Worm (Caenorhabditis elegans): ENCODE results near the gene nhr-211.
A peak's percentile ranks its signal among the peaks of the same experiment; 100 is the strongest.

nhr-211 gene

ce11 chrV:512420-512819, 25.6 kb downstream of the nhr-211 start, which contains the start of gene srh-37:
Gene srh-37 (minus strand): TSS chrV:512520.
- no peak for TF ChIP-seq lsy-2 (tag; optimal IDR thresholded peaks at IDR 0.05)

ce11 chrV:519445-519844, 32.7 kb downstream of the nhr-211 start, which contains the start of gene nhr-210:
Gene nhr-210 (minus strand): TSS chrV:519545.
- TF ChIP-seq lin-13 (GFP tag; optimal IDR thresholded peaks at IDR 0.05) (no peak), nhr-23 (tag; optimal IDR thresholded peaks at IDR 0.05) (no peak), nhr-237 (tag; optimal IDR thresholded peaks at IDR 0.05) (no peak), elt-3 (tag; optimal IDR thresholded peaks at IDR 0.05) (no peak), nhr-11 (tag; optimal IDR thresholded peaks at IDR 0.05) (no peak), nhr-21 (tag; optimal IDR thresholded peaks at IDR 0.05) (no peak), nhr-77 (tag; optimal IDR thresholded peaks at IDR 0.05) (no peak), mbf-1 (tag; optimal IDR thresholded peaks at IDR 0.05) (no peak), sma-9 (GFP tag; optimal IDR thresholded peaks at IDR 0.05) (no peak), sma-9 (tag; optimal IDR thresholded peaks at IDR 0.05) (no peak), alr-1 (tag; optimal IDR thresholded peaks at IDR 0.05) (no peak), egl-27 (tag; optimal IDR thresholded peaks at IDR 0.05) (no peak), zag-1 (tag; optimal IDR thresholded peaks at IDR 0.05) (no peak), peb-1 (tag; optimal IDR thresholded peaks at IDR 0.05) (no peak), R02D3.7 (tag; optimal IDR thresholded peaks at IDR 0.05) (no peak), ztf-1 (GFP tag; conservative IDR thresholded peaks at IDR 0.05) (no peak), ztf-11 (tag; optimal IDR thresholded peaks at IDR 0.05) (no peak), ceh-16 (tag; optimal IDR thresholded peaks at IDR 0.05) (no peak), unc-39 (tag; optimal IDR thresholded peaks at IDR 0.05) (no peak), ZK546.5 (tag; optimal IDR thresholded peaks at IDR 0.05) (no peak), mab-5 (tag; optimal IDR thresholded peaks at IDR 0.05) (no peak)

ce11 chrV:521517-521916, 34.7 kb downstream of the nhr-211 start, which contains the start of gene srw-107:
Gene srw-107 (minus strand): TSS chrV:521617.
- no peak for TF ChIP-seq nhr-6 (tag; optimal IDR thresholded peaks at IDR 0.05)
- TF ChIP-seq mab-5 (tag; optimal IDR thresholded peaks at IDR 0.05): no peak
- TF ChIP-seq ama-1 (optimal IDR thresholded peaks at IDR 0.05): no peak
- TF ChIP-seq lsy-2 (tag; optimal IDR thresholded peaks at IDR 0.05): no peak
- no peak for TF ChIP-seq sma-9 (GFP tag; optimal IDR thresholded peaks at IDR 0.05)
- no peak for TF ChIP-seq sma-9 (tag; optimal IDR thresholded peaks at IDR 0.05)
- TF ChIP-seq nhr-10 (tag; optimal IDR thresholded peaks at IDR 0.05): no peak
- TF ChIP-seq crh-2 (tag; optimal IDR thresholded peaks at IDR 0.05): no peak
- no peak for TF ChIP-seq Y55F3AM.14 (GFP tag; optimal IDR thresholded peaks at IDR 0.05)
- no peak for TF ChIP-seq nhr-77 (tag; optimal IDR thresholded peaks at IDR 0.05)
- no peak for TF ChIP-seq mdl-1 (tag; optimal IDR thresholded peaks at IDR 0.05)
- no peak for TF ChIP-seq elt-1 (tag; optimal IDR thresholded peaks at IDR 0.05)
- TF ChIP-seq egl-27 (tag; optimal IDR thresholded peaks at IDR 0.05): no peak
- TF ChIP-seq gmeb-1 (tag; optimal IDR thresholded peaks at IDR 0.05): no peak
- no peak for TF ChIP-seq snpc-4 (tag; optimal IDR thresholded peaks at IDR 0.05)
- no peak for TF ChIP-seq nhr-25 (tag; optimal IDR thresholded peaks at IDR 0.05)
- TF ChIP-seq ZK546.5 (tag; optimal IDR thresholded peaks at IDR 0.05): no peak
- TF ChIP-seq peb-1 (tag; optimal IDR thresholded peaks at IDR 0.05): no peak
- no peak for TF ChIP-seq ceh-16 (tag; optimal IDR thresholded peaks at IDR 0.05)
- no peak for TF ChIP-seq sem-4 (tag; optimal IDR thresholded peaks at IDR 0.05)
- TF ChIP-seq ceh-82 (tag; optimal IDR thresholded peaks at IDR 0.05): no peak

ce11 chrV:524058-524457, 37.3 kb downstream of the nhr-211 start, which contains the start of gene lipl-3:
Gene lipl-3 (minus strand): TSS chrV:524218.
- TF ChIP-seq sem-4 (tag; optimal IDR thresholded peaks at IDR 0.05) (no peak), dmd-4 (tag; optimal IDR thresholded peaks at IDR 0.05) (no peak), nhr-129 (tag; optimal IDR thresholded peaks at IDR 0.05) (no peak), mdl-1 (tag; optimal IDR thresholded peaks at IDR 0.05) (no peak), snpc-4 (tag; optimal IDR thresholded peaks at IDR 0.05) (no peak), R02D3.7 (tag; optimal IDR thresholded peaks at IDR 0.05) (no peak), sma-9 (GFP tag; optimal IDR thresholded peaks at IDR 0.05) (peak; percentile 10), sma-9 (tag; optimal IDR thresholded peaks at IDR 0.05) (no peak), alr-1 (tag; optimal IDR thresholded peaks at IDR 0.05) (no peak)

ce11 chrV:525040-525439, 38.3 kb downstream of the nhr-211 start, which contains the start of gene R11G11.16:
Gene R11G11.16 (minus strand): TSS chrV:525140.
- TF ChIP-seq peb-1 (tag; optimal IDR thresholded peaks at IDR 0.05) (no peak), nhr-11 (tag; optimal IDR thresholded peaks at IDR 0.05) (no peak), nhr-10 (tag; optimal IDR thresholded peaks at IDR 0.05) (no peak), unc-62 (GFP tag; optimal IDR thresholded peaks at IDR 0.05) (no peak), aly-2 (tag; optimal IDR thresholded peaks at IDR 0.05) (no peak), mab-5 (tag; optimal IDR thresholded peaks at IDR 0.05) (no peak), ceh-82 (tag; optimal IDR thresholded peaks at IDR 0.05) (no peak)

Data from whole organism, L2 larva.